Worm (Caenorhabditis elegans) whole organism, L3 larva: ENCODE measurements around the gene K07B1.4.

Source experiments
- ama-1 ChIP-seq: fragments of 150-350 bp; optimal IDR thresholded peaks from 2 replicates; lab custom pipeline; 2018
- daf-12 ChIP-seq: fragments of 150-350 bp; optimal IDR thresholded peaks from 2 replicates; lab custom pipeline; 2014; ENCODE audit warnings: missing biosample characterization, missing genetic modification reagents, missing genetic modification characterization
- elt-2 ChIP-seq: sonication (generic microtip); optimal IDR thresholded peaks from 2 replicates; lab custom pipeline; 2016; ENCODE audit warnings: missing genetic modification reagents, mild to moderate bottlenecking, missing genetic modification characterization, missing compliant biosample characterization
- fkh-10 ChIP-seq: sonication (generic microtip); optimal IDR thresholded peaks from 2 replicates; lab custom pipeline; 2017; ENCODE audit warnings: missing biosample characterization, missing genetic modification reagents, missing genetic modification characterization
- lin-15B ChIP-seq: fragments of 150-350 bp; optimal IDR thresholded peaks from 2 replicates; lab custom pipeline; 2014; ENCODE audit warnings: missing biosample characterization, missing genetic modification characterization
- mdl-1 ChIP-seq: fragments of 150-350 bp; optimal IDR thresholded peaks from 2 replicates; lab custom pipeline; 2014; ENCODE audit warnings: missing biosample characterization, missing genetic modification characterization
- nfya-1 ChIP-seq: sonication (generic microtip); optimal IDR thresholded peaks from 2 replicates; lab custom pipeline; 2017; ENCODE audit warnings: missing genetic modification characterization, mild to moderate bottlenecking, missing compliant biosample characterization, antibody characterized with exemption, moderate library complexity; ENCODE audit not compliant: insufficient read depth
- nhr-11 ChIP-seq: fragments of 150-350 bp; optimal IDR thresholded peaks from 2 replicates; lab custom pipeline; 2014; ENCODE audit warnings: missing biosample characterization, missing genetic modification characterization
- nhr-12 ChIP-seq: fragments of 150-350 bp; optimal IDR thresholded peaks from 2 replicates; lab custom pipeline; 2014; ENCODE audit warnings: missing biosample characterization, missing genetic modification characterization
- pha-4 ChIP-seq: fragments of 150-350 bp; optimal IDR thresholded peaks from 2 replicates; lab custom pipeline; 2014; ENCODE audit warnings: missing biosample characterization, missing genetic modification reagents, missing genetic modification characterization

DNA sequence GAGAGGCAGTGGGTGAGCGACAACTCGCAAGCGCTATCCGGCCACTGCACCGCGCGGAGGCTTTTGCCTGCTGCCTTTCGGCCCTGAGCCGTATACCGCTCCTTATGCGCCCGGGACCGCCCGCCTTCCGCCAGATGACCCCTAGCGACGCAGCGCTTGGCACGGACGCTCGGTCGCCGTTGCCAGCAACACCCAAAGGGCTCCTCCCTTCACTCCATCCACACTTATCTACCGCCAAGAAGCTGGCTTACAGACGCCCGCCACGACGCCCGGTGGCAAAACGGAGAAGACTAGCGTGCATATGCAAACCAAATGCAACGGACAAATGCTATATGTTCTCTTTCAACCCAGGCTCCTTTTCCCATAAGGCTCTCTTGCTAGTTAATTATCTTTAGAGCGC is 35.4 kb upstream of the K07B1.4 start:
- no peak for TF ChIP-seq fkh-10 (GFP tag; lab: Kevin White, UChicago)
- no peak for TF ChIP-seq elt-2 (tag; lab: Kevin White, UChicago)
- peak; percentile 11 for TF ChIP-seq nfya-1 (tag; lab: Kevin White, UChicago)
- no peak for TF ChIP-seq lin-15B
- no peak for TF ChIP-seq mdl-1 (tag; lab: Kevin White, UChicago)
- no peak for TF ChIP-seq nhr-12 (tag; lab: Kevin White, UChicago)
- no peak for TF ChIP-seq daf-12 (tag; lab: Kevin White, UChicago)
- no peak for TF ChIP-seq nhr-11 (tag; lab: Kevin White, UChicago)
- TF ChIP-seq ama-1 (lab: Kevin White, UChicago), result no peak
- no peak for TF ChIP-seq pha-4 (tag; lab: Kevin White, UChicago)
